Fruit fly (Drosophila melanogaster) whole organism, embryonic: Measurements from ENCODE around the gene CG10674.
A peak's percentile ranks its signal among the peaks of the same experiment; 100 is the strongest.

Experiments used
- Antp ChIP-seq: fragments of 200-800 bp; sonication (Bioruptor generic); optimal IDR thresholded peaks from 3 replicates; lab custom pipeline; 2016; ENCODE audit warnings: missing biosample characterization, missing genetic modification characterization
- Bdp1 ChIP-seq: fragments of 200-800 bp; sonication (Bioruptor generic); optimal IDR thresholded peaks from 3 replicates; lab custom pipeline; 2016; ENCODE audit warnings: missing biosample characterization, missing genetic modification characterization
- CG1024 ChIP-seq: fragments of 200-800 bp; sonication (Bioruptor generic); IDR thresholded peaks from 2 replicates; pipeline ENCODE4 v1.3.6; 2022; ENCODE audit warnings: missing biosample characterization, missing genetic modification characterization
- CG12219 ChIP-seq: fragments of 200-800 bp; sonication (Bioruptor generic); optimal IDR thresholded peaks from 3 replicates; lab custom pipeline; 2018; ENCODE audit warnings: missing biosample characterization, mild to moderate bottlenecking, missing genetic modification characterization
- CG13287 ChIP-seq: fragments of 200-800 bp; sonication (Bioruptor generic); IDR thresholded peaks from 2 replicates; pipeline ENCODE4 v1.3.6; 2022; ENCODE audit warnings: missing biosample characterization, missing genetic modification characterization; ENCODE audit not compliant: partially characterized antibody
- CG13894 ChIP-seq: fragments of 200-800 bp; sonication (Bioruptor generic); optimal IDR thresholded peaks from 3 replicates; lab custom pipeline; 2018; ENCODE audit warnings: missing biosample characterization, mild to moderate bottlenecking, missing genetic modification characterization, moderate library complexity
- CG15514 ChIP-seq: fragments of 200-800 bp; sonication (Bioruptor generic); optimal IDR thresholded peaks from 3 replicates; lab custom pipeline; 2017; ENCODE audit warnings: missing biosample characterization, missing genetic modification characterization, mild to moderate bottlenecking, moderate library complexity, missing genetic modification reagents
- CG1792 ChIP-seq: fragments of 200-800 bp; sonication (Bioruptor generic); optimal IDR thresholded peaks from 2 replicates; lab custom pipeline; 2016; ENCODE audit warnings: missing biosample characterization, missing genetic modification characterization
- CG7271 ChIP-seq: fragments of 200-800 bp; sonication (Bioruptor generic); optimal IDR thresholded peaks from 2 replicates; lab custom pipeline; 2018; ENCODE audit warnings: missing biosample characterization, mild to moderate bottlenecking, missing genetic modification characterization, moderate library complexity
- CG7928 ChIP-seq: fragments of 200-800 bp; sonication (Bioruptor generic); optimal IDR thresholded peaks from 2 replicates; lab custom pipeline; 2017; ENCODE audit warnings: missing biosample characterization, mild to moderate bottlenecking, missing genetic modification characterization
- CG9437 ChIP-seq: fragments of 200-800 bp; sonication (Bioruptor generic); optimal IDR thresholded peaks from 2 replicates; lab custom pipeline; 2018; ENCODE audit warnings: missing biosample characterization, mild to moderate bottlenecking, missing genetic modification characterization
- CTCF ChIP-seq: fragments of 200-800 bp; sonication (Bioruptor generic); optimal IDR thresholded peaks from 2 replicates; lab custom pipeline; 2017; ENCODE audit warnings: missing biosample characterization, mild to moderate bottlenecking, missing genetic modification characterization, moderate library complexity
- Dbx ChIP-seq: fragments of 200-800 bp; sonication (Bioruptor generic); IDR thresholded peaks from 3 replicates; pipeline ENCODE4 v1.3.6; 2022; ENCODE audit warnings: missing biosample characterization, missing genetic modification characterization
- Ets65A ChIP-seq: fragments of 200-800 bp; sonication (Bioruptor generic); peaks from one replicate; lab custom pipeline; 2016; ENCODE audit warnings: missing biosample characterization, missing genetic modification characterization
- Ets97D ChIP-seq: fragments of 200-800 bp; sonication (Bioruptor generic); optimal IDR thresholded peaks from 3 replicates; lab custom pipeline; 2016; ENCODE audit warnings: missing biosample characterization, missing genetic modification characterization
- HLH54F ChIP-seq: fragments of 200-800 bp; sonication (Bioruptor generic); optimal IDR thresholded peaks from 3 replicates; lab custom pipeline; 2016; ENCODE audit warnings: missing biosample characterization, missing genetic modification characterization
- HLHmδ ChIP-seq: fragments of 200-800 bp; sonication (Bioruptor generic); optimal IDR thresholded peaks from 2 replicates; lab custom pipeline; 2018; ENCODE audit warnings: missing biosample characterization, mild to moderate bottlenecking, missing genetic modification characterization, moderate library complexity
- MTF-1 ChIP-seq: fragments of 200-800 bp; sonication (Bioruptor generic); optimal IDR thresholded peaks from 2 replicates; lab custom pipeline; 2018; ENCODE audit warnings: missing biosample characterization, mild to moderate bottlenecking, missing genetic modification characterization, borderline replicate concordance
- Mes4 ChIP-seq: fragments of 200-800 bp; sonication (Bioruptor generic); optimal IDR thresholded peaks from 2 replicates; lab custom pipeline; 2016; ENCODE audit warnings: missing biosample characterization, missing genetic modification characterization
- NfI ChIP-seq: fragments of 200-800 bp; sonication (Bioruptor generic); optimal IDR thresholded peaks from 3 replicates; lab custom pipeline; 2018; ENCODE audit warnings: missing biosample characterization, mild to moderate bottlenecking, missing genetic modification characterization, moderate library complexity
- Opbp ChIP-seq: fragments of 200-800 bp; sonication (Bioruptor generic); IDR thresholded peaks from 3 replicates; pipeline ENCODE4 v1.3.6; 2022; ENCODE audit warnings: missing biosample characterization, missing genetic modification characterization; ENCODE audit not compliant: partially characterized antibody
- Rfx ChIP-seq: fragments of 200-800 bp; sonication (Bioruptor generic); IDR thresholded peaks from 2 replicates; pipeline ENCODE4 v1.3.6; 2022; ENCODE audit warnings: missing biosample characterization, missing genetic modification characterization
- bcd ChIP-seq: fragments of 200-800 bp; sonication (Bioruptor generic); optimal IDR thresholded peaks from 2 replicates; lab custom pipeline; 2017; ENCODE audit warnings: missing biosample characterization, mild to moderate bottlenecking, missing genetic modification characterization
- caup ChIP-seq: fragments of 200-800 bp; sonication (Bioruptor generic); optimal IDR thresholded peaks from 3 replicates; lab custom pipeline; 2017; ENCODE audit warnings: missing biosample characterization, mild to moderate bottlenecking, missing genetic modification characterization, moderate library complexity; ENCODE audit not compliant: severe bottlenecking
- ci ChIP-seq: fragments of 200-800 bp; sonication (Bioruptor generic); IDR thresholded peaks from 3 replicates; pipeline ENCODE4 v1.3.6; 2022; ENCODE audit warnings: missing biosample characterization, missing genetic modification characterization
- corto ChIP-seq: fragments of 200-800 bp; sonication (Bioruptor generic); optimal IDR thresholded peaks from 2 replicates; lab custom pipeline; 2016; ENCODE audit warnings: missing biosample characterization, mild to moderate bottlenecking, missing genetic modification characterization, moderate library complexity
- croc ChIP-seq: fragments of 200-800 bp; sonication (Bioruptor generic); conservative IDR thresholded peaks from 3 replicates; pipeline ENCODE4 v1.3.6; 2022; ENCODE audit warnings: missing biosample characterization, missing genetic modification characterization
- crol ChIP-seq: fragments of 200-800 bp; sonication (Bioruptor generic); IDR thresholded peaks from 2 replicates; pipeline ENCODE4 v1.3.6; 2022; ENCODE audit warnings: missing biosample characterization, missing genetic modification characterization
- dan ChIP-seq: fragments of 200-800 bp; sonication (Bioruptor generic); IDR thresholded peaks from 2 replicates; pipeline ENCODE4 v1.3.6; 2022; ENCODE audit warnings: missing biosample characterization, missing genetic modification characterization
- fd102C ChIP-seq: fragments of 200-800 bp; sonication (Bioruptor generic); optimal IDR thresholded peaks from 2 replicates; lab custom pipeline; 2018; ENCODE audit warnings: missing biosample characterization, mild to moderate bottlenecking, missing genetic modification characterization, moderate library complexity
- ftz-f1 ChIP-seq: fragments of 200-800 bp; sonication (Bioruptor generic); optimal IDR thresholded peaks from 2 replicates; lab custom pipeline; 2016; ENCODE audit warnings: missing biosample characterization, missing genetic modification characterization
- gt ChIP-seq: fragments of 200-800 bp; sonication (Bioruptor generic); IDR thresholded peaks from 2 replicates; pipeline ENCODE4 v1.3.6; 2022; ENCODE audit warnings: missing biosample characterization, missing genetic modification characterization
- ham ChIP-seq: fragments of 200-800 bp; sonication (Bioruptor generic); IDR thresholded peaks from 2 replicates; pipeline ENCODE4 v1.3.6; 2022; ENCODE audit warnings: missing biosample characterization, missing genetic modification characterization
- kni ChIP-seq: fragments of 200-800 bp; sonication (Bioruptor generic); optimal IDR thresholded peaks from 3 replicates; lab custom pipeline; 2017; ENCODE audit warnings: mild to moderate bottlenecking, missing biosample characterization, missing genetic modification reagents, missing genetic modification characterization
- nom ChIP-seq: fragments of 200-800 bp; sonication (Bioruptor generic); optimal IDR thresholded peaks from 2 replicates; lab custom pipeline; 2017; ENCODE audit warnings: missing biosample characterization, missing genetic modification characterization, mild to moderate bottlenecking, moderate library complexity, missing genetic modification reagents
- pb ChIP-seq: fragments of 200-800 bp; sonication (Bioruptor generic); optimal IDR thresholded peaks from 3 replicates; lab custom pipeline; 2016; ENCODE audit warnings: missing biosample characterization, missing genetic modification characterization
- psq ChIP-seq: fragments of 200-800 bp; sonication (Bioruptor generic); optimal IDR thresholded peaks from 2 replicates; lab custom pipeline; 2017; ENCODE audit warnings: missing biosample characterization, missing genetic modification characterization
- run ChIP-seq: fragments of 200-800 bp; sonication (Bioruptor generic); optimal IDR thresholded peaks from 3 replicates; lab custom pipeline; 2018; ENCODE audit warnings: missing biosample characterization, mild to moderate bottlenecking, missing genetic modification characterization
- schlank ChIP-seq: fragments of 200-800 bp; sonication (Bioruptor generic); optimal IDR thresholded peaks from 2 replicates; lab custom pipeline; 2018; ENCODE audit warnings: missing biosample characterization, mild to moderate bottlenecking, missing genetic modification characterization
- sens ChIP-seq: fragments of 200-800 bp; sonication (Bioruptor generic); peaks from one replicate; lab custom pipeline; 2016; ENCODE audit warnings: missing biosample characterization, missing genetic modification characterization
- sens-2 ChIP-seq: fragments of 200-800 bp; sonication (Bioruptor generic); IDR thresholded peaks from 2 replicates; pipeline ENCODE4 v1.3.6; 2022; ENCODE audit warnings: missing biosample characterization, missing genetic modification characterization
- slou ChIP-seq: fragments of 200-800 bp; sonication (Bioruptor generic); optimal IDR thresholded peaks from 3 replicates; lab custom pipeline; 2016; ENCODE audit warnings: missing biosample characterization, missing genetic modification characterization
- stwl ChIP-seq: fragments of 200-800 bp; sonication (Bioruptor generic); optimal IDR thresholded peaks from 3 replicates; lab custom pipeline; 2018; ENCODE audit warnings: missing biosample characterization, mild to moderate bottlenecking, missing genetic modification characterization, moderate library complexity
- tgo ChIP-seq: fragments of 200-800 bp; sonication (Bioruptor generic); IDR thresholded peaks from 3 replicates; pipeline ENCODE4 v1.3.6; 2022; ENCODE audit warnings: missing biosample characterization, missing genetic modification characterization
- vfl ChIP-seq: fragments of 200-800 bp; sonication (Bioruptor generic); optimal IDR thresholded peaks from 2 replicates; lab custom pipeline; 2016; ENCODE audit warnings: missing biosample characterization, missing genetic modification characterization
- vnd ChIP-seq: fragments of 200-800 bp; sonication (Bioruptor generic); IDR thresholded peaks from 3 replicates; pipeline ENCODE4 v1.3.6; 2022; ENCODE audit warnings: missing biosample characterization, missing genetic modification characterization; ENCODE audit not compliant: partially characterized antibody
- vvl ChIP-seq: fragments of 200-800 bp; sonication (Bioruptor generic); IDR thresholded peaks from 2 replicates; pipeline ENCODE4 v1.3.6; 2022; ENCODE audit warnings: missing biosample characterization, missing genetic modification characterization
- zf30C ChIP-seq: fragments of 200-800 bp; sonication (Bioruptor generic); optimal IDR thresholded peaks from 3 replicates; lab custom pipeline; 2018; ENCODE audit warnings: missing biosample characterization, mild to moderate bottlenecking, missing genetic modification characterization

Gene CG10674

DNA sequence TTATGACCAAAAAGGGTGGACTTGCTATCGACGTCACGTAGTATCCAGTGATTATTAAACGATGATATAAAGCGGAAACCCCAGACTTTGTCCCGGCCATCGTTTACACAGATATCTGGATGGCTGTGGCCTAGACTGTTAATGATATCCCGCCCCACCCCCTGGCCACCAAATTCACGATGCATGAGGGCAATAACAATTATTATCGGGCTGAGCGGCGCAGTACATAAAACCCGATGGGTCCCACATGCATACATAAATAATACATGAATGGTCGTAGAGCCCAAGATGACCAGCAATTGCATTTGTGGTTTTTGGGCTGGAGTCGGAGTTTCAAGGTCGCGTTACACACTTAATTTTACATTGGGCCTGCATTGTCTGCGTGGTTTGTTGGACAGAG lies 8.5 kb downstream of the CG10674 start:
- peak; percentile 3 for TF ChIP-seq nom (GFP tag; lab: Kevin White, UChicago)
- TF ChIP-seq HLH54F (GFP tag; lab: Kevin White, UChicago): no peak
- TF ChIP-seq kni (GFP tag; lab: Kevin White, UChicago): peak; percentile 61
- TF ChIP-seq vvl (GFP tag; lab: Robert Waterston, UW): peak; percentile 76

DNA sequence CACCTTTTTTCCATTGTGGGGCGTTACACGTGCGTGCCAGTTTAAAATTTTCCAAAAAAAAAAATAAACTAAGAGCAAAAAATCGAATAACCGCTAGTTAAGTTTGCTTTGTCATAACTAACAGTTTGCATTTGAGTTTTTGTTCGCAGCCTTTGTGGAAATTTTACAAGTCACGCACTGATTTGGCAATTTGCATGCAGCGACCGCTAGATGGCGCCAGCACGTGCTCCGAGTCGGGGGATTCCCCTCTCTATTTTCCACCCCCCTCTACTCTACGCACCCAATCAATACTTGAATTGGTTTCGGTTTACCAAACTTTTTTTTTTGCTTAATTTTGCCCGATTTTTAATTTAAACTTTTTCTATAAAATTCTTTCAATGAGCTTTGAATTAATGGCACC lies 10.9 kb downstream of the CG10674 start:
- no peak for TF ChIP-seq Mes4 (GFP tag; lab: Kevin White, UChicago)
- no peak for TF ChIP-seq slou (GFP tag; lab: Kevin White, UChicago)
- TF ChIP-seq HLHmδ (GFP tag; lab: Kevin White, UChicago): no peak
- TF ChIP-seq corto (GFP tag; lab: Kevin White, UChicago): no peak
- peak; percentile 10 for TF ChIP-seq Ets65A
- TF ChIP-seq CG13287 (GFP tag; lab: Robert Waterston, UW): no peak
- no peak for TF ChIP-seq Dbx
- TF ChIP-seq ham (GFP tag; lab: Robert Waterston, UW): no peak
- no peak for TF ChIP-seq CG1792 (GFP tag; lab: Kevin White, UChicago)
- TF ChIP-seq bcd: no peak
- TF ChIP-seq vnd (GFP tag; lab: Robert Waterston, UW): 0 out of 3 replicates have a peak, but pooled peaks have one; percentile 23
- peak; percentile 82 for TF ChIP-seq CTCF (GFP tag; lab: Kevin White, UChicago)
- TF ChIP-seq CG7928: no peak
- no peak for TF ChIP-seq fd102C (GFP tag; lab: Kevin White, UChicago)
- no peak for TF ChIP-seq CG9437 (GFP tag; lab: Kevin White, UChicago)
- TF ChIP-seq CG13894 (tag; lab: Kevin White, UChicago): no peak
- peak; percentile 46; the same call in 1 of the 2 replicates for TF ChIP-seq crol (GFP tag; lab: Robert Waterston, UW)
- no peak for TF ChIP-seq psq (GFP tag; lab: Kevin White, UChicago)
- TF ChIP-seq vfl (GFP tag; lab: Kevin White, UChicago): no peak
- TF ChIP-seq dan (GFP tag; lab: Robert Waterston, UW): no peak
- TF ChIP-seq gt (GFP tag; lab: Robert Waterston, UW): no peak
- TF ChIP-seq, all 482 proteins: peak for 4

dm6 chr3L:5102050-5102449 lies 34.0 kb downstream of the CG10674 start:
- TF ChIP-seq zf30C: no peak
- TF ChIP-seq CG15514 (GFP tag; lab: Kevin White, UChicago): peak; percentile 91

dm6 chr3L:5096674-5097073 lies 39.4 kb downstream of the CG10674 start:
- TF ChIP-seq ci (peak; percentile 81), stwl (tag; lab: Kevin White, UChicago) (peak; percentile 38), Ets97D (GFP tag; lab: Kevin White, UChicago) (peak; percentile 87), run (no peak), NfI (GFP tag; lab: Kevin White, UChicago) (peak; percentile 45), sens-2 (GFP tag; lab: Robert Waterston, UW) (peak; percentile 18; the same call in 1 of the 2 replicates), CG1024 (peak; percentile 36; the same call in 1 of the 2 replicates), CG12219 (peak; percentile 42), croc (GFP tag; lab: Robert Waterston, UW) (no peak), tgo (no peak), CG15514 (GFP tag; lab: Kevin White, UChicago) (peak; percentile 31), CG7271 (tag; lab: Kevin White, UChicago) (peak; percentile 69), Antp (GFP tag; lab: Kevin White, UChicago) (no peak), Bdp1 (GFP tag; lab: Kevin White, UChicago) (no peak), Opbp (GFP tag; lab: Robert Waterston, UW) (no peak), ftz-f1 (GFP tag; lab: Kevin White, UChicago) (no peak), sens (GFP tag; lab: Kevin White, UChicago) (peak; percentile 75), pb (no peak), caup (GFP tag; lab: Kevin White, UChicago) (peak; percentile 8), Rfx (no peak), schlank (tag; lab: Kevin White, UChicago) (no peak), MTF-1 (peak; percentile 56)
